Worm (Caenorhabditis elegans) whole organism, L4/young adult: ENCODE results near the gene sdz-21.
A peak's percentile ranks its signal among the peaks of the same experiment; 100 is the strongest.

ENCODE experiments used
- W03F9.2 ChIP-seq: fragments of 150-350 bp; optimal IDR thresholded peaks from 2 replicates; lab custom pipeline; 2014; ENCODE audit warnings: missing biosample characterization, missing genetic modification characterization
- dao-5 ChIP-seq: sonication (generic microtip); optimal IDR thresholded peaks from 2 replicates; lab custom pipeline; 2016; ENCODE audit warnings: missing genotype, missing genetic modification characterization, moderate library complexity, missing compliant biosample characterization
- him-1 ChIP-seq: sonication (generic microtip); optimal IDR thresholded peaks from 2 replicates; lab custom pipeline; 2016; ENCODE audit warnings: missing genotype, missing genetic modification reagents, missing genetic modification characterization, missing compliant biosample characterization

Gene sdz-21

ce11 chrIII:5632426-5632976, 24.3 kb downstream of the sdz-21 start:
- no peak for TF ChIP-seq dao-5 (tag; lab: Kevin White, UChicago)
- no peak for TF ChIP-seq him-1 (tag; lab: Kevin White, UChicago)
- no peak for TF ChIP-seq W03F9.2 (tag; lab: Kevin White, UChicago)

ce11 chrIII:5630350-5630749, 26.5 kb downstream of the sdz-21 start:
- TF ChIP-seq W03F9.2 (tag; lab: Kevin White, UChicago) (no peak), him-1 (tag; lab: Kevin White, UChicago) (no peak), dao-5 (tag; lab: Kevin White, UChicago) (no peak)

- TF ChIP-seq him-1 (tag; lab: Kevin White, UChicago) (no peak), W03F9.2 (tag; lab: Kevin White, UChicago) (no peak), dao-5 (tag; lab: Kevin White, UChicago) (no peak)
These were observed 27.6 kb downstream of the sdz-21 start for ce11 chrIII:5629225-5629624.

- no peak for TF ChIP-seq W03F9.2 (tag; lab: Kevin White, UChicago)
- no peak for TF ChIP-seq dao-5 (tag; lab: Kevin White, UChicago)
- no peak for TF ChIP-seq him-1 (tag; lab: Kevin White, UChicago)
These were observed 32.0 kb downstream of the sdz-21 start, which contains the start of gene daf-4 for ce11 chrIII:5624835-5625234. TSS of gene daf-4 (plus strand) at chrIII:5625135.

- TF ChIP-seq W03F9.2 (tag; lab: Kevin White, UChicago) (no peak), dao-5 (tag; lab: Kevin White, UChicago) (no peak), him-1 (tag; lab: Kevin White, UChicago) (no peak)
These were observed 33.4 kb downstream of the sdz-21 start for ce11 chrIII:5623418-5623817.

ce11 chrIII:5622232-5623009, 34.4 kb downstream of the sdz-21 start:
- TF ChIP-seq him-1 (tag; lab: Kevin White, UChicago) = no peak
- no peak for TF ChIP-seq dao-5 (tag; lab: Kevin White, UChicago)
- TF ChIP-seq W03F9.2 (tag; lab: Kevin White, UChicago) = no peak

ce11 chrIII:5621236-5621635, 35.6 kb downstream of the sdz-21 start:
- TF ChIP-seq dao-5 (tag; lab: Kevin White, UChicago) (no peak), him-1 (tag; lab: Kevin White, UChicago) (peak; percentile 57), W03F9.2 (tag; lab: Kevin White, UChicago) (peak; percentile 35)

- no peak for TF ChIP-seq dao-5 (tag; lab: Kevin White, UChicago)
- TF ChIP-seq W03F9.2 (tag; lab: Kevin White, UChicago) = no peak
- no peak for TF ChIP-seq him-1 (tag; lab: Kevin White, UChicago)
These were observed 36.7 kb downstream of the sdz-21 start for ce11 chrIII:5620186-5620585.

ce11 chrIII:5615675-5616074, 41.2 kb downstream of the sdz-21 start:
- TF ChIP-seq dao-5 (tag; lab: Kevin White, UChicago) (no peak), him-1 (tag; lab: Kevin White, UChicago) (no peak), W03F9.2 (tag; lab: Kevin White, UChicago) (no peak)

- TF ChIP-seq dao-5 (tag; lab: Kevin White, UChicago) (no peak), W03F9.2 (tag; lab: Kevin White, UChicago) (no peak), him-1 (tag; lab: Kevin White, UChicago) (no peak)
These were observed 42.2 kb downstream of the sdz-21 start, which contains the start of gene basl-1 for ce11 chrIII:5614648-5615047. TSS of gene basl-1 (plus strand) at chrIII:5614948.

- TF ChIP-seq W03F9.2 (tag; lab: Kevin White, UChicago) (no peak), him-1 (tag; lab: Kevin White, UChicago) (no peak), dao-5 (tag; lab: Kevin White, UChicago) (no peak)
These were observed 45.1 kb downstream of the sdz-21 start, which contains the start of gene bas-1 for ce11 chrIII:5611604-5612324. TSS of gene bas-1 (plus strand) at chrIII:5612274.

- TF ChIP-seq dao-5 (tag; lab: Kevin White, UChicago) = no peak
- no peak for TF ChIP-seq W03F9.2 (tag; lab: Kevin White, UChicago)
- no peak for TF ChIP-seq him-1 (tag; lab: Kevin White, UChicago)
These were observed 46.6 kb downstream of the sdz-21 start, which contains the start of gene C05D2.8 for ce11 chrIII:5610276-5610675. TSS of gene C05D2.8 (minus strand) at chrIII:5610346.
